Worm (Caenorhabditis elegans) whole organism, midembryonic: Measurements from ENCODE around the gene sftb-1.

ENCODE experiments used
- T22C8.4 ChIP-seq: fragments of 200-800 bp; sonication (Bioruptor generic); IDR thresholded peaks from 2 replicates; pipeline ENCODE4 v1.3.6; 2022; ENCODE audit warnings: missing genetic modification characterization, missing compliant biosample characterization
- cog-1 ChIP-seq: sonication (generic microtip); optimal IDR thresholded peaks from 2 replicates; lab custom pipeline; 2016; ENCODE audit warnings: missing genetic modification characterization, missing compliant biosample characterization
- med-1 ChIP-seq: sonication (generic microtip); optimal IDR thresholded peaks from 2 replicates; lab custom pipeline; 2017; ENCODE audit warnings: missing genetic modification characterization, mild to moderate bottlenecking, missing compliant biosample characterization, antibody characterized with exemption, missing genetic modification reagents; ENCODE audit not compliant: insufficient read depth

DNA sequence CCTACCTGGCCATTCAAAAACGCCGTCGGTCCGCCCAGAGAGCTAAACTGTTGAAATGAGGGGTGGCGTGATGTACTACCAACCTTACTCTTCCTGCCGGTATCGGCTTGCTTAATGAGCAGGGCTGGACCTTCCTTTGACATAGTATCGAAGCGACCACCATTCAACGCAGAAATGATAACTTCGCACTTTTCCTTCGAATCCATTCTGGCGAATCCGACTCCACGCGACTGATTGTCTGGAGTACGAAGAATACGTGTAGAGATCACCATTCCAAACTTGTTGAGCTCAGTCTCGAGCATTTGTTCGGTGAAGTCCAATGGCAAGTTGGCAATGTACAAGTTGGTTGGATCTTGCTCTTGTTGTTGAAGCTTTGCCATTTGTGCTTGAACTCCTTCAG is 9.1 kb upstream of the sftb-1 start:
- TF ChIP-seq T22C8.4 (GFP tag; lab: Robert Waterston, UW) (no peak), cog-1 (no peak), med-1 (no peak)
